Fruit fly (Drosophila melanogaster) whole organism, embryonic: Measurements from ENCODE around the gene CG31495.

Experiments used
- B-H2 ChIP-seq: fragments of 200-800 bp; sonication (Bioruptor generic); optimal IDR thresholded peaks from 2 replicates; lab custom pipeline; 2018; ENCODE audit warnings: missing biosample characterization, mild to moderate bottlenecking, missing genetic modification characterization
- CG11504 ChIP-seq: fragments of 200-800 bp; sonication (Bioruptor generic); optimal IDR thresholded peaks from 3 replicates; lab custom pipeline; 2019; ENCODE audit warnings: missing biosample characterization, mild to moderate bottlenecking, missing genetic modification characterization, moderate library complexity
- CG11723 ChIP-seq: fragments of 200-800 bp; sonication (Bioruptor generic); optimal IDR thresholded peaks from 2 replicates; lab custom pipeline; 2017; ENCODE audit warnings: missing biosample characterization, mild to moderate bottlenecking, missing genetic modification characterization
- CG13287 ChIP-seq: fragments of 200-800 bp; sonication (Bioruptor generic); IDR thresholded peaks from 2 replicates; pipeline ENCODE4 v1.3.6; 2022; ENCODE audit warnings: missing biosample characterization, missing genetic modification characterization; ENCODE audit not compliant: partially characterized antibody
- CG14441 ChIP-seq: fragments of 200-800 bp; sonication (Bioruptor generic); IDR thresholded peaks from 2 replicates; pipeline ENCODE4 v1.3.6; 2022; ENCODE audit warnings: missing biosample characterization, missing genetic modification characterization
- CG1603 ChIP-seq: fragments of 200-800 bp; sonication (Bioruptor generic); optimal IDR thresholded peaks from 2 replicates; lab custom pipeline; 2019; ENCODE audit warnings: missing biosample characterization, mild to moderate bottlenecking, missing genetic modification characterization, moderate library complexity
- CG16815 ChIP-seq: fragments of 200-800 bp; sonication (Bioruptor generic); optimal IDR thresholded peaks from 3 replicates; lab custom pipeline; 2017; ENCODE audit warnings: missing biosample characterization, mild to moderate bottlenecking, missing genetic modification characterization
- CG17568 ChIP-seq: fragments of 200-800 bp; sonication (Bioruptor generic); optimal IDR thresholded peaks from 2 replicates; lab custom pipeline; 2018; ENCODE audit warnings: missing biosample characterization, mild to moderate bottlenecking, missing genetic modification characterization, moderate library complexity
- CG17612 ChIP-seq: fragments of 200-800 bp; sonication (Bioruptor generic); IDR thresholded peaks from 2 replicates; pipeline ENCODE4 v1.3.6; 2022; ENCODE audit warnings: missing biosample characterization, missing genetic modification characterization
- CG17912 ChIP-seq: fragments of 200-800 bp; sonication (Bioruptor generic); optimal IDR thresholded peaks from 2 replicates; lab custom pipeline; 2018; ENCODE audit warnings: missing biosample characterization, mild to moderate bottlenecking, missing genetic modification characterization
- CG1832 ChIP-seq: fragments of 200-800 bp; sonication (Bioruptor generic); optimal IDR thresholded peaks from 2 replicates; lab custom pipeline; 2017; ENCODE audit warnings: missing biosample characterization, mild to moderate bottlenecking, missing genetic modification characterization, inconsistent platforms
- CG18476 ChIP-seq: fragments of 200-800 bp; sonication (Bioruptor generic); optimal IDR thresholded peaks from 2 replicates; lab custom pipeline; 2016; ENCODE audit warnings: missing biosample characterization, mild to moderate bottlenecking, missing genetic modification characterization
- CG18599 ChIP-seq: fragments of 200-800 bp; sonication (Bioruptor generic); optimal IDR thresholded peaks from 3 replicates; lab custom pipeline; 2017; ENCODE audit warnings: missing biosample characterization, missing genetic modification characterization, mild to moderate bottlenecking, moderate library complexity, missing genetic modification reagents
- CG6272 ChIP-seq: fragments of 200-800 bp; sonication (Bioruptor generic); IDR thresholded peaks from 2 replicates; pipeline ENCODE4 v1.3.6; 2022; ENCODE audit warnings: missing biosample characterization, missing genetic modification characterization
- CG6654 ChIP-seq: fragments of 200-800 bp; sonication (Bioruptor generic); optimal IDR thresholded peaks from 2 replicates; lab custom pipeline; 2017; ENCODE audit warnings: missing biosample characterization, mild to moderate bottlenecking, missing genetic modification characterization
- CG7987 ChIP-seq: fragments of 200-800 bp; sonication (Bioruptor generic); optimal IDR thresholded peaks from 2 replicates; lab custom pipeline; 2018; ENCODE audit warnings: missing biosample characterization, mild to moderate bottlenecking, missing genetic modification characterization, moderate library complexity
- CG9876 ChIP-seq: fragments of 200-800 bp; sonication (Bioruptor generic); optimal IDR thresholded peaks from 2 replicates; lab custom pipeline; 2016; ENCODE audit warnings: missing biosample characterization, missing genetic modification characterization
- Dp ChIP-seq: fragments of 200-800 bp; sonication (Bioruptor generic); optimal IDR thresholded peaks from 2 replicates; lab custom pipeline; 2018; ENCODE audit warnings: missing biosample characterization, mild to moderate bottlenecking, missing genetic modification characterization, moderate library complexity
- Dref ChIP-seq: fragments of 200-800 bp; sonication (Bioruptor generic); IDR thresholded peaks from 2 replicates; pipeline ENCODE4 v1.3.6; 2022; ENCODE audit warnings: missing biosample characterization, missing genetic modification characterization
- ERR ChIP-seq: fragments of 200-800 bp; sonication (Bioruptor generic); optimal IDR thresholded peaks from 2 replicates; lab custom pipeline; 2016; ENCODE audit warnings: missing biosample characterization, missing genetic modification characterization
- Ets97D ChIP-seq: fragments of 200-800 bp; sonication (Bioruptor generic); optimal IDR thresholded peaks from 3 replicates; lab custom pipeline; 2016; ENCODE audit warnings: missing biosample characterization, missing genetic modification characterization
- HLH54F ChIP-seq: fragments of 200-800 bp; sonication (Bioruptor generic); optimal IDR thresholded peaks from 3 replicates; lab custom pipeline; 2016; ENCODE audit warnings: missing biosample characterization, missing genetic modification characterization
- HLHmδ ChIP-seq: fragments of 200-800 bp; sonication (Bioruptor generic); optimal IDR thresholded peaks from 2 replicates; lab custom pipeline; 2018; ENCODE audit warnings: missing biosample characterization, mild to moderate bottlenecking, missing genetic modification characterization, moderate library complexity
- MBD-R2 ChIP-seq: fragments of 200-800 bp; sonication (Bioruptor generic); IDR thresholded peaks from 2 replicates; pipeline ENCODE4 v1.3.6; 2022; ENCODE audit warnings: missing biosample characterization, missing genetic modification characterization
- Mes4 ChIP-seq: fragments of 200-800 bp; sonication (Bioruptor generic); optimal IDR thresholded peaks from 2 replicates; lab custom pipeline; 2016; ENCODE audit warnings: missing biosample characterization, missing genetic modification characterization
- Nf-YA ChIP-seq: fragments of 200-800 bp; sonication (Bioruptor generic); IDR thresholded peaks from 2 replicates; pipeline ENCODE4 v1.3.6; 2022; ENCODE audit warnings: missing biosample characterization, missing genetic modification characterization
- Nf-YB ChIP-seq: fragments of 200-800 bp; sonication (Bioruptor generic); optimal IDR thresholded peaks from 3 replicates; lab custom pipeline; 2019; ENCODE audit warnings: missing biosample characterization, mild to moderate bottlenecking, missing genetic modification characterization, moderate library complexity
- Pdp1 ChIP-seq, 2 experiments: fragments of 200-800 bp; sonication (Bioruptor generic); optimal IDR thresholded peaks; 3 replicates each; lab custom pipeline; 2016; ENCODE audit warnings: missing biosample characterization in 2 of 2, missing genetic modification characterization in 2 of 2, mild to moderate bottlenecking in 1 of 2, moderate library complexity in 1 of 2
- Trl ChIP-seq, 3 experiments: fragments of >200 bp in 2 of 3; fragments of 200-800 bp in 1 of 3; sonication (Bioruptor generic) in 1 of 3; optimal IDR thresholded peaks; 2 replicates in 1 of 3; 3 replicates in 2 of 3; lab custom pipeline; 2016 to 2017; ENCODE audit warnings: missing biosample characterization in 1 of 3, missing genetic modification characterization in 1 of 3
- ase ChIP-seq: fragments of 200-800 bp; sonication (Bioruptor generic); IDR thresholded peaks from 3 replicates; pipeline ENCODE4 v1.3.6; 2022; ENCODE audit warnings: missing biosample characterization, missing genetic modification characterization
- bigmax ChIP-seq: fragments of 200-800 bp; sonication (Bioruptor generic); optimal IDR thresholded peaks from 2 replicates; lab custom pipeline; 2018; ENCODE audit warnings: missing biosample characterization, mild to moderate bottlenecking, missing genetic modification characterization
- btn ChIP-seq: fragments of 200-800 bp; sonication (Bioruptor generic); optimal IDR thresholded peaks from 2 replicates; lab custom pipeline; 2016; ENCODE audit warnings: missing biosample characterization, missing genetic modification characterization
- cg ChIP-seq: fragments of 200-800 bp; sonication (Bioruptor generic); optimal IDR thresholded peaks from 3 replicates; lab custom pipeline; 2019; ENCODE audit warnings: missing biosample characterization, mild to moderate bottlenecking, missing genetic modification characterization, moderate library complexity
- dimm ChIP-seq: fragments of 200-800 bp; sonication (Bioruptor generic); IDR thresholded peaks from 2 replicates; pipeline ENCODE4 v1.3.6; 2022; ENCODE audit warnings: missing biosample characterization, missing genetic modification characterization
- ems ChIP-seq: fragments of 200-800 bp; sonication (Bioruptor generic); optimal IDR thresholded peaks from 3 replicates; lab custom pipeline; 2016; ENCODE audit warnings: missing biosample characterization, missing genetic modification characterization
- fd64A ChIP-seq: fragments of 200-800 bp; sonication (Bioruptor generic); optimal IDR thresholded peaks from 3 replicates; lab custom pipeline; 2018; ENCODE audit warnings: missing biosample characterization, mild to moderate bottlenecking, missing genetic modification characterization
- ftz-f1 ChIP-seq: fragments of 200-800 bp; sonication (Bioruptor generic); optimal IDR thresholded peaks from 2 replicates; lab custom pipeline; 2016; ENCODE audit warnings: missing biosample characterization, missing genetic modification characterization
- ken ChIP-seq: fragments of 200-800 bp; sonication (Bioruptor generic); IDR thresholded peaks from 3 replicates; pipeline ENCODE4 v1.3.6; 2022; ENCODE audit warnings: missing biosample characterization, missing genetic modification characterization
- nmo ChIP-seq: fragments of 200-800 bp; sonication (Bioruptor generic); optimal IDR thresholded peaks from 2 replicates; lab custom pipeline; 2018; ENCODE audit warnings: missing biosample characterization, mild to moderate bottlenecking, missing genetic modification characterization, moderate library complexity
- ranshi ChIP-seq: fragments of 200-800 bp; sonication (Bioruptor generic); IDR thresholded peaks from 2 replicates; pipeline ENCODE4 v1.3.6; 2022; ENCODE audit warnings: missing biosample characterization, missing genetic modification characterization
- sc ChIP-seq, 3 experiments: fragments of >200 bp in 2 of 3; fragments of 200-800 bp in 1 of 3; sonication (Bioruptor generic) in 1 of 3; optimal IDR thresholded peaks; 2 replicates in 2 of 3; 3 replicates in 1 of 3; lab custom pipeline; 2017; ENCODE audit warnings: mild to moderate bottlenecking in 1 of 3, missing biosample characterization in 1 of 3, missing genetic modification characterization in 1 of 3, missing genetic modification reagents in 1 of 3
- sisA ChIP-seq: fragments of 200-800 bp; sonication (Bioruptor generic); IDR thresholded peaks from 2 replicates; pipeline ENCODE4 v1.3.6; 2022; ENCODE audit warnings: missing biosample characterization, missing genetic modification characterization
- sna ChIP-seq: fragments of 200-800 bp; sonication (Bioruptor generic); IDR thresholded peaks from 2 replicates; pipeline ENCODE4 v1.3.6; 2022; ENCODE audit warnings: missing biosample characterization, missing genetic modification characterization; ENCODE audit not compliant: partially characterized antibody
- sr ChIP-seq: fragments of 200-800 bp; sonication (Bioruptor generic); IDR thresholded peaks from 3 replicates; pipeline ENCODE4 v1.3.6; 2022; ENCODE audit warnings: missing biosample characterization, missing genetic modification characterization
- tin ChIP-seq: fragments of 200-800 bp; sonication (Bioruptor generic); optimal IDR thresholded peaks from 3 replicates; lab custom pipeline; 2016; ENCODE audit warnings: missing biosample characterization, missing genetic modification characterization
- tna ChIP-seq: fragments of 200-800 bp; sonication (Bioruptor generic); IDR thresholded peaks from 2 replicates; pipeline ENCODE4 v1.3.6; 2022; ENCODE audit warnings: missing biosample characterization, missing genetic modification characterization; ENCODE audit not compliant: partially characterized antibody
- unc-4 ChIP-seq: fragments of 200-800 bp; sonication (Bioruptor generic); IDR thresholded peaks from 2 replicates; pipeline ENCODE4 v1.3.6; 2022; ENCODE audit warnings: missing biosample characterization, missing genetic modification characterization; ENCODE audit not compliant: partially characterized antibody
- z ChIP-seq: fragments of 200-800 bp; sonication (Bioruptor generic); IDR thresholded peaks from 3 replicates; pipeline ENCODE4 v1.3.6; 2022; ENCODE audit warnings: missing biosample characterization, missing genetic modification characterization
- zf30C ChIP-seq: fragments of 200-800 bp; sonication (Bioruptor generic); optimal IDR thresholded peaks from 3 replicates; lab custom pipeline; 2018; ENCODE audit warnings: missing biosample characterization, mild to moderate bottlenecking, missing genetic modification characterization

The CG31495 gene

dm6 chr3R:13815022-13815440 lies 24.7 kb downstream of the CG31495 start (continued):
- TF ChIP-seq CG18599 (GFP tag; lab: Kevin White, UChicago) (no peak), Mes4 (GFP tag; lab: Kevin White, UChicago) (no peak), CG9876 (GFP tag; lab: Kevin White, UChicago) (no peak), HLHmδ (GFP tag; lab: Kevin White, UChicago) (peak; percentile 21), CG1603 (tag; lab: Kevin White, UChicago) (no peak), zf30C (no peak), Nf-YB (no peak), MBD-R2 (GFP tag; lab: Robert Waterston, UW) (no peak), CG17612 (GFP tag; lab: Robert Waterston, UW) (no peak), Dref (GFP tag; lab: Robert Waterston, UW) (no peak), Dp (GFP tag; lab: Kevin White, UChicago) (no peak), ems (GFP tag; lab: Kevin White, UChicago) (no peak), dimm (GFP tag; lab: Robert Waterston, UW) (no peak), cg (GFP tag; lab: Kevin White, UChicago) (peak; percentile 16), CG17912 (no peak), btn (GFP tag; lab: Kevin White, UChicago) (no peak), CG7987 (no peak), ken (GFP tag; lab: Robert Waterston, UW) (no peak), unc-4 (GFP tag; lab: Robert Waterston, UW) (no peak), CG16815 (GFP tag; lab: Kevin White, UChicago) (no peak), nmo (no peak), CG14441 (GFP tag; lab: Robert Waterston, UW) (no peak), HLH54F (GFP tag; lab: Kevin White, UChicago) (no peak), CG11723 (GFP tag; lab: Kevin White, UChicago) (no peak), CG13287 (GFP tag; lab: Robert Waterston, UW) (peak; percentile 15; the same call in 1 of the 2 replicates), B-H2 (GFP tag; lab: Kevin White, UChicago) (no peak), sna (GFP tag; lab: Robert Waterston, UW) (peak; percentile 56), Ets97D (GFP tag; lab: Kevin White, UChicago) (no peak), sr (GFP tag; lab: Robert Waterston, UW) (no peak), z (GFP tag; lab: Robert Waterston, UW) (peak; percentile 78; the same call in 2 of the 3 replicates), Nf-YA (no peak)

- TF ChIP-seq fd64A (GFP tag; lab: Kevin White, UChicago) (peak; percentile 29), tna (GFP tag; lab: Robert Waterston, UW) (no peak), CG1832 (peak; percentile 81), CG6654 (GFP tag; lab: Kevin White, UChicago) (no peak), cg (GFP tag; lab: Kevin White, UChicago) (peak; percentile 77), sisA (GFP tag; lab: Robert Waterston, UW) (no peak), CG18476 (GFP tag; lab: Kevin White, UChicago) (no peak), tin (GFP tag; lab: Kevin White, UChicago) (no peak), sc (optimal IDR thresholded peaks at IDR 0.05; lab: Kevin White, UChicago) (no peak), sc (GFP tag; optimal IDR thresholded peaks at IDR 0.05; lab: Kevin White, UChicago) (peak; percentile 19), ERR (GFP tag; lab: Kevin White, UChicago) (no peak), CG17568 (GFP tag; lab: Kevin White, UChicago) (no peak), Pdp1 (GFP tag; optimal IDR thresholded peaks at IDR 0.05; lab: Kevin White, UChicago) (peak in 1 of 2 experiments; percentile 75), bigmax (GFP tag; lab: Kevin White, UChicago) (no peak), Trl (optimal IDR thresholded peaks at IDR 0.05; lab: Kevin White, UChicago) (peak; percentile 96 to 99), Trl (GFP tag; optimal IDR thresholded peaks at IDR 0.05; lab: Kevin White, UChicago) (peak; percentile 30), ase (no peak), CG6272 (GFP tag; lab: Robert Waterston, UW) (no peak), Nf-YB (peak; percentile 90), ftz-f1 (peak; percentile 23), ranshi (GFP tag; lab: Robert Waterston, UW) (no peak), sna (GFP tag; lab: Robert Waterston, UW) (peak; percentile 76), CG11504 (tag; lab: Kevin White, UChicago) (peak; percentile 4)
Observed at dm6 chr3R:13812736-13813250, 26.9 kb downstream of the CG31495 start, which contains the start of the genes tal-1A, tal-2A, tal-3A and tal-AA. tal-1A (plus strand) TSS chr3R:13813109. tal-2A (plus strand) TSS chr3R:13813109. tal-3A (plus strand) TSS chr3R:13813109. tal-AA (plus strand) TSS chr3R:13813109.
